Worm (Caenorhabditis elegans) whole organism, late embryonic: ENCODE results near the gene tyr-1.

Experiments
- F13H6.1 ChIP-seq: sonication (generic microtip); optimal IDR thresholded peaks from 2 replicates; lab custom pipeline; 2016; ENCODE audit warnings: missing genetic modification characterization, missing compliant biosample characterization
- ama-1 ChIP-seq: fragments of 150-350 bp; optimal IDR thresholded peaks from 2 replicates; lab custom pipeline; 2014
- dve-1 ChIP-seq: sonication (generic microtip); optimal IDR thresholded peaks from 2 replicates; lab custom pipeline; 2017; ENCODE audit warnings: antibody characterized with exemption, mild to moderate bottlenecking, missing genetic modification characterization, missing compliant biosample characterization
- elt-4 ChIP-seq: sonication (generic microtip); optimal IDR thresholded peaks from 2 replicates; lab custom pipeline; 2016; ENCODE audit warnings: missing genetic modification characterization, missing compliant biosample characterization
- lin-11 ChIP-seq: fragments of 200-800 bp; sonication (Bioruptor generic); optimal IDR thresholded peaks from 2 replicates; lab custom pipeline; 2018; ENCODE audit warnings: mild to moderate bottlenecking, missing genetic modification characterization, missing compliant biosample characterization
- nfya-1 ChIP-seq: sonication (generic microtip); optimal IDR thresholded peaks from 2 replicates; lab custom pipeline; 2017; ENCODE audit warnings: missing genetic modification characterization, mild to moderate bottlenecking, missing compliant biosample characterization, antibody characterized with exemption, moderate library complexity
- nhr-11 ChIP-seq: fragments of 150-350 bp; optimal IDR thresholded peaks from 2 replicates; lab custom pipeline; 2014; ENCODE audit warnings: missing biosample characterization, missing genetic modification characterization
- pag-3 ChIP-seq: sonication (generic microtip); optimal IDR thresholded peaks from 2 replicates; lab custom pipeline; 2016; ENCODE audit warnings: missing compliant biosample characterization, missing genetic modification characterization, borderline replicate concordance
- pha-4 ChIP-seq: fragments of 150-350 bp; optimal IDR thresholded peaks from 2 replicates; lab custom pipeline; 2018; ENCODE audit warnings: missing biosample characterization, missing genetic modification reagents, missing genetic modification characterization
- pros-1 ChIP-seq: fragments of 150-350 bp; optimal IDR thresholded peaks from 2 replicates; lab custom pipeline; 2014; ENCODE audit warnings: missing biosample characterization, missing genetic modification reagents, missing genetic modification characterization
- sdc-2 ChIP-seq: sonication (generic microtip); optimal IDR thresholded peaks from 2 replicates; lab custom pipeline; 2016; ENCODE audit warnings: missing genotype, missing genetic modification characterization, missing compliant biosample characterization
- tbx-2 ChIP-seq: sonication (generic microtip); optimal IDR thresholded peaks from 2 replicates; lab custom pipeline; 2016; ENCODE audit warnings: missing genetic modification characterization, missing compliant biosample characterization
- ztf-16 ChIP-seq: sonication (generic microtip); optimal IDR thresholded peaks from 2 replicates; lab custom pipeline; 2017; ENCODE audit warnings: missing genetic modification characterization, missing compliant biosample characterization

ce11 chrIII:7889036-7889435, 15.5 kb downstream of the tyr-1 start:
- TF ChIP-seq ztf-16 (tag; lab: Kevin White, UChicago), result no peak
- no peak for TF ChIP-seq pros-1 (tag; lab: Kevin White, UChicago)
- TF ChIP-seq dve-1, result no peak
- no peak for TF ChIP-seq lin-11 (tag; lab: Kevin White, UChicago)
- no peak for TF ChIP-seq tbx-2 (tag; lab: Kevin White, UChicago)
- TF ChIP-seq F13H6.1 (tag; lab: Kevin White, UChicago), result no peak
- no peak for TF ChIP-seq nfya-1 (tag; lab: Kevin White, UChicago)
- TF ChIP-seq ama-1, result no peak
- TF ChIP-seq nhr-11 (tag; lab: Kevin White, UChicago), result no peak
- no peak for TF ChIP-seq pag-3 (tag; lab: Kevin White, UChicago)
- no peak for TF ChIP-seq pha-4 (tag; lab: Kevin White, UChicago)
- no peak for TF ChIP-seq sdc-2 (tag; lab: Kevin White, UChicago)
- TF ChIP-seq elt-4 (tag; lab: Kevin White, UChicago), result no peak
